Worm (Caenorhabditis elegans): ENCODE measurements around the gene nlp-59.

The nlp-59 gene

DNA sequence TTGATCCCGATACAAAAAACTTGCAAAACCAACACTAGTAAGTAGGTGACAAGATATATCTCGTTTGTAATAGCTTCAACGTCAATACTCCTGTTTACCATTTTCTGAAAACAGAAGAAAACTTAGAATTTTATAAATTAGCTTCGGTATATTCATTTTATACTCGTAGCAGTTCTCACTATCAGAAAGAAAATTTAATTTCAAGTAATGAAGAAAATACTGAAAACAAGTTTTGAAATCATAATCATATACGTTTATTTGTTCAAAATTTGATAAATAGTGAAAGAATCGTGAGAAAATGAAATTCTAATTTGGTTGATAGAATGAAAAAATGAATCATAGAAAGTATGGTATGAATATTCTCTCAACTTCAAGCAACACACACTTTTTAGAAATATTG is 16.6 kb upstream of the nlp-59 start, which contains the start of gene C30G7.5:
TSS of gene C30G7.5 (minus strand) at position 101 of the 400 bp plus-strand sequence.
- no peak for TF ChIP-seq him-1 (tag; optimal IDR thresholded peaks at IDR 0.05)
- no peak for TF ChIP-seq W03F9.2 (tag; optimal IDR thresholded peaks at IDR 0.05)

- TF ChIP-seq him-1 (tag; optimal IDR thresholded peaks at IDR 0.05) = no peak
- TF ChIP-seq dao-5 (tag; optimal IDR thresholded peaks at IDR 0.05) = no peak
- TF ChIP-seq W03F9.2 (tag; optimal IDR thresholded peaks at IDR 0.05) = no peak
Measured at ce11 chrV:14955676-14956075, 15.6 kb upstream of the nlp-59 start, which contains the start of gene F02D8.9. TSS of gene F02D8.9 (minus strand) at chrV:14955776.

DNA sequence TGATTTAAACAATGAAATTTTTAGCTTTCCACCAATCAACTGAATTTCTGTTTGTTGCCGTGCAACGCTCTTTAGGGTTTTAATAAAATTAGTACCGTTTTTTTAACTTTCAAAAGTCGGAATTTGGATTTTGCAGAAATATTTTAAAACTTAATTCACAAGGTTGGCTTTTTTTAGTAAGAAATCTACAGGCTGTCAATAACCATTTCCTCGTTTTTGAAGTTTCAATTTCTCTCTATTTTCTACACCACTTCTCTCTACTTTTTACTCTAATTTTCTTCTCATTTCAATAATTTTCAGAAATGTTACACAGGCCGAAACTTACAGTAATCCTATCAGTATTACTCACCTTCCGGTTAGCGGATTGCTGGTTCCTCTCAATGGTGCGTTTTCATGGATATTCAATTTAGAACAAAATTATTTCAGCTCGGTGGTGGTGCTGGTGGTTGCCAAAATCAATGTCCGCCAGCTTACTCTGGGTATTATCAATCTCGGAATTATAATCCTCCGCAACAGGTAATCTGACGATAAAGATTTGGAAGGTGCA is 7.0 kb downstream of the nlp-59 start, which contains the start of the genes grd-12 and F02D8.1:
TSS of gene grd-12 (plus strand) at position 301 of the 547 bp plus-strand sequence.
TSS of gene F02D8.1 (minus strand) at position 497 of the 547 bp plus-strand sequence.
- TF ChIP-seq dao-5 (tag; optimal IDR thresholded peaks at IDR 0.05) = no peak
- TF ChIP-seq W03F9.2 (tag; optimal IDR thresholded peaks at IDR 0.05) = no peak
- no peak for TF ChIP-seq him-1 (tag; optimal IDR thresholded peaks at IDR 0.05)

DNA sequence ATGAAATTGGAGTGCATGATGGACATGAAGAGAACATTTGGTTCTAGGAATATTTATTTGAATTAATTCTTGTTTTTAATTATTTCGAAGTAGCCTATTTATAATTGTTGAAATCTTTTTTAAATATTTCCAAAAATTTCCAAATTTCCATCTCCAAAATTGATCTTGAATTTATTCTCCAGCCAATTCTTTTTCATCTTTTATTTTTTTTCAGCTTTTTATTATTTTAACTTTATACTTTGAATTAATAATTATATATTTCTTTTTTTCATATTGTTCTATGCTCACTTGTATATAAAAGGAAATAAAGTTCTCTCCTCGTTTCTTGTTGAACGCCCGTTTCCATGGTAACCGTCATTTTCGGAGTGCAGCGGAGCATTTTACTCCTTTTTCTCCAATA is 8.7 kb downstream of the nlp-59 start, which contains the start of gene xbx-1:
TSS of gene xbx-1 (plus strand) at position 301 of the 400 bp plus-strand sequence.
- no peak for TF ChIP-seq dao-5 (tag; optimal IDR thresholded peaks at IDR 0.05)
- no peak for TF ChIP-seq W03F9.2 (tag; optimal IDR thresholded peaks at IDR 0.05)
- no peak for TF ChIP-seq him-1 (tag; optimal IDR thresholded peaks at IDR 0.05)

DNA sequence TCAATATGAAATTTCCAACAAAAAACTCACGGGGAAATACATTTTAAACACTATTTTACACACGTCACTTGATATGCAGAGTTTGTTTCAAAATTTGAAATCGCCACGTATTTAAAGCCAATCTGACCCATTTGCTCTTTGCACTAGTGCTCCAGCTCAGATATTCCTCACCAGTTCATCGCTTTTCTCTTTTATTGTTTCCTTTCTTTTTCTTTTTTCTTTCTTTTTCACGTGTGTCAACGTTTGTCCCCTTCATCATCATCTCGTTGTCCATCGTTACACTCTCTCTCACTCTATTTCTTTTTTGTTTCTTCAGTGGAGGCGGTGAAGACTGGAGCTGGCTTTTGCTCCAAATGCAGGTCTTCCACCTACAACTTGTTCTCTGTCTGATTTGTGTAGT is 13.4 kb downstream of the nlp-59 start, which contains the start of gene F02D8.4:
TSS of gene F02D8.4 (plus strand) at position 301 of the 400 bp plus-strand sequence.
- TF ChIP-seq dao-5 (tag; optimal IDR thresholded peaks at IDR 0.05) (no peak), W03F9.2 (tag; optimal IDR thresholded peaks at IDR 0.05) (no peak), him-1 (tag; optimal IDR thresholded peaks at IDR 0.05) (no peak)

DNA sequence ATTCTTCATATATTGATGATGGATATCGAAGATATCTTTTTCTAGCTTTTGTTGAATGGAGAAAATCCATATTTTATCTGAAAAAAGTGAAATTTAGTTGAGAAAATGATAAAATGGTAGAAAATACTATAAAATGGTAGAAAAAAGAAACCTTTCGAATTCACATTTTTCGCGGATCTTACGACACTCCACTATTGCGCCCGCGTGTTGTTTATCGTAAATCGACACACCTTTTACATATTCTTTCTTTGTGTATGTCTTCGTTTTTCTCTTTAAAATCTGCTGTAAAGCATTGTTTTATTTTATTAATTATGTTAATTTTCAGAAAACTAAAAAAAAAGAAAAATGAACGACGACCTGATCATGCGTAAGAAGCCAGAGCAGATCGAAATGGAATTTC is 19.6 kb downstream of the nlp-59 start, which contains the start of the genes cdt-2 and T01C3.2:
TSS of gene cdt-2 (minus strand) at position 284 of the 400 bp plus-strand sequence.
TSS of gene T01C3.2 (plus strand) at position 326 of the 400 bp plus-strand sequence.
- TF ChIP-seq him-1 (tag; optimal IDR thresholded peaks at IDR 0.05) (no peak), W03F9.2 (tag; optimal IDR thresholded peaks at IDR 0.05) (no peak), dao-5 (tag; optimal IDR thresholded peaks at IDR 0.05) (no peak)

- TF ChIP-seq him-1 (tag; optimal IDR thresholded peaks at IDR 0.05) (no peak), W03F9.2 (tag; optimal IDR thresholded peaks at IDR 0.05) (no peak), dao-5 (tag; optimal IDR thresholded peaks at IDR 0.05) (no peak)
Measured at ce11 chrV:14991489-14991888, 20.3 kb downstream of the nlp-59 start.

DNA sequence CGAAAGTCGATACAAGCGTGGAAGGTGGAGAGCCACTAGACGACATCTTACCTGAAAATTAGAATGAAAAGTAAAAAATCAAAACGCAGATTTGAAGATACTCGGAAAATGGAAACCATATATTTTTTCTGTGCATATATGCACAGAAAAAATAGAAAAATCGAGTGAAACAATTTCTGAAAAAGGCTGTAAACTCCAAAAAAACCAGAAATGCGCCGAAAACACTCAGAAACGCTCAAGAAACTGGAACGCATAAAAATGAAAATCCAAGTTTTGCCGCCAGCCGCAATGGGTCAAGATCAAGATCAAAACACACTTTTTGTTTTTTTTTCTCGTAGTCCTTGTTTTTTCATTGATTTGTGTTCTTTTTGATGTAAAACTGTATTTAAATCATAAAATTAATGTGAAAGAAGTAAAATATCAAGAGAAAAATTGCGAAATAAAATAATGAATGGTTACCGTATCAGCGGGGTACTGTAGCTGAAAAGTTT is 21.4 kb downstream of the nlp-59 start, which contains the start of gene T01C3.3:
TSS of gene T01C3.3 (minus strand) at position 51 of the 491 bp plus-strand sequence.
- TF ChIP-seq him-1 (tag; optimal IDR thresholded peaks at IDR 0.05) (no peak), W03F9.2 (tag; optimal IDR thresholded peaks at IDR 0.05) (no peak), dao-5 (tag; optimal IDR thresholded peaks at IDR 0.05) (no peak)

DNA sequence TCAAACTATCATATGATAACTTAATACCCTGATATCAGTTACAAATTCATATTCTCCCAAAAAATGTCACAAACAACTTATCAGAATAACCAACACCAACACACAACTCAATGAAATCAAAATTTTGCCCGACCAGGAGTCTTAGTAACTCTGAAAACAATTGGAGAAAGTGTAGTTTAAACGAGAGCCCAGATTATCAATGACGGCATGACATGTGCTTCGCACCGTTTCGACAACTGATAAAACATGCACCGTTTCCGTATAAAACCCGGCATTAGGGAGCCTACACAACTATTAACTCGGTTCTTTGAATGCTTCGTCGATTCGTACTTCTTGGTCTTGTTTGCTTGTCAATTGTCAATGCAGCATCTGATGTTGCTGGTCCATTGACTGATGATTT is 22.4 kb downstream of the nlp-59 start, which contains the start of gene fil-1:
TSS of gene fil-1 (plus strand) at position 219 of the 400 bp plus-strand sequence.
- TF ChIP-seq him-1 (tag; optimal IDR thresholded peaks at IDR 0.05) = no peak
- no peak for TF ChIP-seq dao-5 (tag; optimal IDR thresholded peaks at IDR 0.05)
- TF ChIP-seq W03F9.2 (tag; optimal IDR thresholded peaks at IDR 0.05) = no peak

DNA sequence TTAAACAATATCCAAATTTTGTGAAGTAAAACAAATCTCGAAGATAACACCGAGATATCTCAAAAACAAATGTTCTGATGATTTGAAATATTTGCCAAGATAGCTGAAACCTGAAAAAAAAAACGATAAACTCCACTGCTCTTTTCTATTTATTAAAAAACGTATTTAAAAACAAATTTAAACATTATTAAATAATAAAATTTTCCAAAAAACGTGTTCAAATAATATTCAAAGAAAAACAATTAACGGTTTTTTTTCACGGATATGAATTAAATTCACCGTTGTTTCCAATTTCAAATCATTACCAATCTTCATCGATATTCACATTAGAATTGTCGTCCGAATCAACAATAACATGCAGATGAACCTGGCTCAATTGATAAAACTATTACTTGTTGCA is 25.0 kb downstream of the nlp-59 start, which contains the start of gene irld-14:
TSS of gene irld-14 (plus strand) at position 301 of the 400 bp plus-strand sequence.
- TF ChIP-seq W03F9.2 (tag; optimal IDR thresholded peaks at IDR 0.05) = no peak
- TF ChIP-seq dao-5 (tag; optimal IDR thresholded peaks at IDR 0.05) = no peak
- no peak for TF ChIP-seq him-1 (tag; optimal IDR thresholded peaks at IDR 0.05)

ce11 chrV:14999485-15000023 is 28.3 kb downstream of the nlp-59 start, which contains the start of gene T01C3.11:
TSS of gene T01C3.11 (plus strand) at chrV:14999535.
- TF ChIP-seq W03F9.2 (tag; optimal IDR thresholded peaks at IDR 0.05) (no peak), him-1 (tag; optimal IDR thresholded peaks at IDR 0.05) (no peak), dao-5 (tag; optimal IDR thresholded peaks at IDR 0.05) (no peak)

ce11 chrV:15000055-15000704 is 28.9 kb downstream of the nlp-59 start, which contains the start of gene rps-16:
TSS of gene rps-16 (minus strand) at chrV:15000541.
- TF ChIP-seq dao-5 (tag; optimal IDR thresholded peaks at IDR 0.05) (peak; percentile 19), W03F9.2 (tag; optimal IDR thresholded peaks at IDR 0.05) (no peak)

DNA sequence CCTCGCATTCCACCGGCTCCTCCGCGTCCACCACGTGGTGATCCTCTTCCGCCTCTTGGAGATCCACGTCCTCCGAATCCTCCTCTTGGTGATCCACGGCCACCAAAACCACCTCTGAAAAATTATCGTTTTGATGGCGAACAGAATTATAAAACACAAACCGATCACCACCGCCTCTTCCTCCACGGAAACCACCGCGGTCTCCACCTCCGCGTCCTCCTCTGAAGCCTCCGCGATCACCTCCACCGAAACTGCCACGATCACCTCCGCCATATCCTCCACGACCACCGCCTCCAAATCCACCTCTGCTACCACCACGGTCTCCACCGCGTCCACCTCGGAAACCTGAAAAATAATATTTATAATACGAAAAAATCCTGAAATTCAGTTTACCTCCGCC is 30.3 kb downstream of the nlp-59 start:
- TF ChIP-seq W03F9.2 (tag; optimal IDR thresholded peaks at IDR 0.05) = no peak
- no peak for TF ChIP-seq dao-5 (tag; optimal IDR thresholded peaks at IDR 0.05)
- TF ChIP-seq him-1 (tag; optimal IDR thresholded peaks at IDR 0.05) = no peak
